Fruit fly (Drosophila melanogaster) whole organism: Measurements from ENCODE around the gene TwdlH.

Experiments
- pan ChIP-seq: fragments of >200 bp; optimal IDR thresholded peaks from 2 replicates; lab custom pipeline; 2017
- usp ChIP-seq: fragments of >200 bp; optimal IDR thresholded peaks from 2 replicates; lab custom pipeline; 2017; ENCODE audit warnings: missing biosample characterization, missing genetic modification characterization, mixed read lengths

Gene TwdlH

dm6 chr3R:26681947-26682346, 48.4 kb downstream of the TwdlH start, which contains the start of gene beat-VII:
Gene beat-VII, minus strand, starts transcription at chr3R:26681966.
- TF ChIP-seq pan: no peak
- TF ChIP-seq usp (GFP tag; lab: Kevin White, UChicago): no peak
